Fruit fly (Drosophila melanogaster) whole organism: ENCODE data around the gene CG7888.

Experiments
- CG8478 ChIP-seq: fragments of >200 bp; optimal IDR thresholded peaks from 2 replicates; lab custom pipeline; 2018; ENCODE audit warnings: inconsistent platforms
- Dll ChIP-seq: fragments of >200 bp; optimal IDR thresholded peaks from 2 replicates; lab custom pipeline; 2017
- EcR ChIP-seq, 2 experiments: fragments of >200 bp; optimal IDR thresholded peaks; 2 replicates each; lab custom pipeline; 2017; ENCODE audit warnings: missing biosample characterization in 2 of 2, missing genetic modification characterization in 2 of 2, missing genetic modification reagents in 2 of 2
- pan ChIP-seq: fragments of >200 bp; optimal IDR thresholded peaks from 2 replicates; lab custom pipeline; 2017
- psq ChIP-seq: fragments of >200 bp; optimal IDR thresholded peaks from 2 replicates; lab custom pipeline; 2017
- usp ChIP-seq: fragments of >200 bp; optimal IDR thresholded peaks from 2 replicates; lab custom pipeline; 2017; ENCODE audit warnings: missing biosample characterization, missing genetic modification characterization, mixed read lengths

DNA sequence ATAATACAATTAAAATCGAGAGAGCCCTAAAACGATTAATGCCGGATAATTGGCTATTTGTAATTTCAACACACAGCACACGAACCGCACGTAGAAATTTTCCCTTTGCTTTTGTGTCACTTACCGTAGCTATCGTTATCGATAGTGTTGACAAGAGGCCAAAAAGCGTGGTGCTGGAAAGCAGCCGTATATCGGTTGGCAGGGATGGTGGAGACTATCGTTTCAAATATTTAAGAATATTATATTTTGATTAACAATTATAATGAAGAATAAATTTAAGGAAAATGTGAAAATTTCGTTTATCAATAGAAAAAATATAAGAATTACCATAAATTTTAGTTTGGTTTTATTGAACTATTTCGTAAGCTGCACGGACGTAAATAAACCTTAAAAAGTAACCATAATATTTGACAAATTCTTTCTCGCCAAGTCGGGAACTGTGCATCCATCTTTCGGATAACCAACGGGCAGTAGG, 39.2 kb downstream of the CG7888 start, which contains the start of gene JIL-1:
- TF ChIP-seq usp (GFP tag; lab: Kevin White, UChicago): no peak
- TF ChIP-seq psq (lab: Kevin White, UChicago): no peak
- no peak for TF ChIP-seq pan (lab: Kevin White, UChicago)
- no peak for TF ChIP-seq Dll
- TF ChIP-seq CG8478 (lab: Kevin White, UChicago): no peak
- no peak for TF ChIP-seq EcR (GFP tag; optimal IDR thresholded peaks at IDR 0.05; lab: Kevin White, UChicago)
